Fruit fly (Drosophila melanogaster) whole organism, adult: ENCODE results near the gene CG16790.
A peak's percentile ranks its signal among the peaks of the same experiment; 100 is the strongest.

ENCODE experiments used
- CG11617 ChIP-seq: fragments of 200-800 bp; sonication (Bioruptor generic); optimal IDR thresholded peaks from 2 replicates; lab custom pipeline; 2017; ENCODE audit warnings: mild to moderate bottlenecking, missing biosample characterization, missing genetic modification reagents, missing genetic modification characterization
- CG12768 ChIP-seq: fragments of 200-800 bp; sonication (Bioruptor generic); optimal IDR thresholded peaks from 2 replicates; lab custom pipeline; 2017; ENCODE audit warnings: missing biosample characterization, missing genetic modification characterization, mild to moderate bottlenecking, moderate library complexity, missing genetic modification reagents
- CG14711 ChIP-seq: fragments of 200-800 bp; sonication (Bioruptor generic); optimal IDR thresholded peaks from 2 replicates; lab custom pipeline; 2018; ENCODE audit warnings: missing biosample characterization, mild to moderate bottlenecking, missing genetic modification characterization, moderate library complexity
- CG1620 ChIP-seq: fragments of 200-800 bp; sonication (Bioruptor generic); optimal IDR thresholded peaks from 2 replicates; lab custom pipeline; 2016; ENCODE audit warnings: missing biosample characterization, missing genetic modification characterization
- CG33017 ChIP-seq: fragments of 200-800 bp; sonication (Bioruptor generic); optimal IDR thresholded peaks from 2 replicates; lab custom pipeline; 2018; ENCODE audit warnings: missing biosample characterization, mild to moderate bottlenecking, missing genetic modification characterization, moderate library complexity
- CG5204 ChIP-seq: fragments of 200-800 bp; sonication (Bioruptor generic); optimal IDR thresholded peaks from 2 replicates; lab custom pipeline; 2016; ENCODE audit warnings: missing biosample characterization, missing genetic modification characterization
- CG7045 ChIP-seq: fragments of 200-800 bp; sonication (Bioruptor generic); optimal IDR thresholded peaks from 2 replicates; lab custom pipeline; 2017; ENCODE audit warnings: missing biosample characterization, mild to moderate bottlenecking, missing genetic modification characterization
- CG7101 ChIP-seq: fragments of 200-800 bp; sonication (Bioruptor generic); optimal IDR thresholded peaks from 2 replicates; lab custom pipeline; 2018; ENCODE audit warnings: missing biosample characterization, mild to moderate bottlenecking, missing genetic modification characterization, moderate library complexity
- Clk ChIP-seq: fragments of 200-800 bp; sonication (Bioruptor generic); optimal IDR thresholded peaks from 2 replicates; lab custom pipeline; 2017; ENCODE audit warnings: missing biosample characterization, missing genetic modification characterization
- Crg-1 ChIP-seq: fragments of 200-800 bp; sonication (Bioruptor generic); optimal IDR thresholded peaks from 2 replicates; lab custom pipeline; 2016; ENCODE audit warnings: missing biosample characterization, missing genetic modification characterization
- Hr96 ChIP-seq: fragments of 200-800 bp; sonication (Bioruptor generic); optimal IDR thresholded peaks from 2 replicates; lab custom pipeline; 2016; ENCODE audit warnings: missing biosample characterization, missing genetic modification characterization
- Mnt ChIP-seq: fragments of 200-800 bp; sonication (Bioruptor generic); optimal IDR thresholded peaks from 2 replicates; lab custom pipeline; 2016; ENCODE audit warnings: missing biosample characterization, mild to moderate bottlenecking, missing genetic modification characterization
- bab1 ChIP-seq: fragments of 200-800 bp; sonication (Bioruptor generic); optimal IDR thresholded peaks from 3 replicates; lab custom pipeline; 2019; ENCODE audit warnings: missing biosample characterization, mild to moderate bottlenecking, missing genetic modification characterization, moderate library complexity
- cic ChIP-seq: fragments of 200-800 bp; sonication (Bioruptor generic); optimal IDR thresholded peaks from 2 replicates; lab custom pipeline; 2017; ENCODE audit warnings: missing biosample characterization, mild to moderate bottlenecking, missing genetic modification characterization, moderate library complexity
- cnc ChIP-seq, 2 experiments: fragments of >200 bp; optimal IDR thresholded peaks; 2 replicates each; lab custom pipeline; 2017
- kay ChIP-seq: fragments of 200-800 bp; sonication (Bioruptor generic); peaks from one replicate; lab custom pipeline; 2016; ENCODE audit warnings: missing biosample characterization, missing genetic modification characterization, borderline replicate concordance
- ovo ChIP-seq: fragments of 200-800 bp; sonication (Bioruptor generic); optimal IDR thresholded peaks from 2 replicates; lab custom pipeline; 2016; ENCODE audit warnings: missing biosample characterization, missing genetic modification characterization
- pad ChIP-seq: fragments of 200-800 bp; sonication (Bioruptor generic); optimal IDR thresholded peaks from 3 replicates; lab custom pipeline; 2017; ENCODE audit warnings: missing biosample characterization, missing genetic modification characterization, mild to moderate bottlenecking, moderate library complexity, missing genetic modification reagents
- tj ChIP-seq: fragments of 200-800 bp; sonication (Bioruptor generic); optimal IDR thresholded peaks from 3 replicates; lab custom pipeline; 2017; ENCODE audit warnings: missing biosample characterization, mild to moderate bottlenecking, missing genetic modification characterization, moderate library complexity
- toe ChIP-seq: fragments of 200-800 bp; sonication (Bioruptor generic); optimal IDR thresholded peaks from 2 replicates; lab custom pipeline; 2016; ENCODE audit warnings: missing biosample characterization, missing genetic modification characterization

The CG16790 gene

DNA sequence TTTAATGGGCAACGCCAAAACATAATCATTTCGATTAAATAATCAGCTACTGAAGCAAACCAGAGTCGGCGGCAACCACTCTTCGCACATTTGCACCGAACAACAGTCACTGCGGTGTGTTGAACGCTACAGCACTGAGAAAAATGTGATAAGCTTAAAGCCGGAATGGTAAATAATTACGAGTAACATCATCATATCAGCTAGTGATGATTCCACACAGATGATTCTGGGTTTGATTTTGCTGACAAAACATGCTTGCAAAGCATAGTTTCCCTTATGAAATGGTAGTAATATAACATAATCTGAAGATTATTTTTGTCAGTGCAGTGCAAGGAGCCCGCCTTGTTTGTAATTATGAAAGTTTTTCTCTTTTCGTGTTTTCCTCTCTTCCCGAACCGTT lies 28.1 kb upstream of the CG16790 start:
- TF ChIP-seq Mnt (GFP tag; lab: Kevin White, UChicago) (no peak), pad (GFP tag; lab: Kevin White, UChicago) (no peak), tj (no peak), cnc (optimal IDR thresholded peaks at IDR 0.05; lab: Kevin White, UChicago) (no peak), CG1620 (GFP tag; lab: Kevin White, UChicago) (no peak), CG33017 (tag; lab: Kevin White, UChicago) (no peak), bab1 (GFP tag; lab: Kevin White, UChicago) (no peak), kay (GFP tag; lab: Kevin White, UChicago) (no peak), Hr96 (GFP tag; lab: Kevin White, UChicago) (no peak), ovo (no peak), cic (no peak), CG12768 (GFP tag; lab: Kevin White, UChicago) (no peak)

DNA sequence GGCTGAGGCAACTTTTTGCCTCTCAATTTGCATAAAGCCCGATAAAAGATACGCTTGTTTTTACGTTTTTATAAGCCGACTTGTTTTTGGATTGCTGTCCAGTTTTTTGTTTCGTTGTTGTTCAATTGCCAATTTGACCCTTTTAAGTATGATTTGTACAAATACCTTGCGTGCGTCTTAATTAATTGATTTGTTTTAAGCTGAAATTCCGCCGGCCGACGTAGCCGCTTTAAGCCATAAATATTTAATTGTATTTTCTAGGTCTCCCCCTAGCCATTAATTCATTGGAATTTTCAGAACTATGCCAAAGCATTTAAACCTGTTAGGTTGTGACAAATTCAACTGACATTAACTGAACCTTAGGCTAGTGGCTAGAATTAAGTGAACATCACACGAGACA lies 26.6 kb upstream of the CG16790 start:
- no peak for TF ChIP-seq CG33017 (tag; lab: Kevin White, UChicago)
- no peak for TF ChIP-seq CG7101 (tag; lab: Kevin White, UChicago)
- TF ChIP-seq Clk (GFP tag; lab: Kevin White, UChicago), result no peak
- TF ChIP-seq CG12768 (GFP tag; lab: Kevin White, UChicago), result no peak
- no peak for TF ChIP-seq toe (GFP tag; lab: Kevin White, UChicago)

DNA sequence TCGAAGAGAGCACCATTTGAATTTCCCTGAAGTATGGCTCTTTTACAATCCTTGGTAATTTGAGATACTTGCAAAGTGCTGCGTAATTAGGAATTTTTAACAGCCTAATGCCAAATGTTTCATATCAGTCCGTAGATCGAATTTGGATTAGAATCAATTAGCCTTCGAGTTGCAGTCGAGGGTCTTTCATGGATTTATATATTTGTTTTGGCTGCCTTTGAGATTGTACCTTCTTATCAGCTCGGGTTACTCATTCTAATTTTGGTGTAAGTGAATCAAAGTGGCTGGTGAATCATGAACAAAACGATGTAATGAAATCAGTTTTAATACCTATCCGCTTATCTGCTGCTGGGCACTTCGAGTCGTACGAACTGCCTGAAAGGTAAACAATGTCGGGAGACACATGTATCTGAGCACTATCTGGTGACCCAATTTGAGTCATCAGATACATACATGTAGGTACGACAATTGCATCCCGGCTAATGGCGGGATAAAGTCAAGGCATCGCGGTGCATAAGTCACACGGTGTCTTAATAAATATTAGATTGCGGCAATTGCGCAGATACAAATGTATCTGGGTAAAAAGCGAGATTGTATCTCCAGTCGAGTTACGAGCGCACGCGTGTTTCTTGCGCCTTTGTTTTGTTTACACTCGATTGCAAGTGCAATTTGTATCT lies 25.8 kb upstream of the CG16790 start:
- no peak for TF ChIP-seq CG33017 (tag; lab: Kevin White, UChicago)
- TF ChIP-seq CG7101 (tag; lab: Kevin White, UChicago), result no peak
- TF ChIP-seq toe (GFP tag; lab: Kevin White, UChicago), result no peak
- TF ChIP-seq kay (GFP tag; lab: Kevin White, UChicago), result no peak
- TF ChIP-seq Clk (GFP tag; lab: Kevin White, UChicago), result no peak
- TF ChIP-seq Mnt (GFP tag; lab: Kevin White, UChicago), result no peak
- TF ChIP-seq CG14711 (tag; lab: Kevin White, UChicago), result no peak
- no peak for TF ChIP-seq ovo
- TF ChIP-seq CG11617 (GFP tag; lab: Kevin White, UChicago), result no peak
- no peak for TF ChIP-seq pad (GFP tag; lab: Kevin White, UChicago)
- no peak for TF ChIP-seq Crg-1 (GFP tag; lab: Kevin White, UChicago)

DNA sequence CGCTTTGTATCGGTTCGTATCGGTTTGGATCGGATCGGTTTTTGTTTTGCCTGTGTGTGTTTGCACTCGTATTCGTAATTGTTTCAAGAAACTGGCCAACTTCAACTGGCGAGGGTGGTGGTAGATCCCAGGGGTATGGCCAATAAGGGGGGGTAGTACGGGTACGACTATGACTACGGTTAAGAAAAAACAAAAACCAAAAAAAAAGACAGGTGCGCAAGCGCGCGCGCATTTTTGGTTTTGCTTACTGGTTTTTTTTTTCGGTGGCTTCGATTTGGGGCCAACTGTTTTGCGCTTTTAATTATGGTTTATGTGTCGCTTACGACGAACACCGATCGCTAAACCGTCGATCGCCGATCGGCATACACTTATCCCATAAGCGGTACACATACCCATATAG lies 24.8 kb upstream of the CG16790 start:
- TF ChIP-seq bab1 (GFP tag; lab: Kevin White, UChicago), result no peak
- TF ChIP-seq tj, result peak; percentile 4
- no peak for TF ChIP-seq Hr96 (GFP tag; lab: Kevin White, UChicago)
- TF ChIP-seq CG1620 (GFP tag; lab: Kevin White, UChicago), result no peak

DNA sequence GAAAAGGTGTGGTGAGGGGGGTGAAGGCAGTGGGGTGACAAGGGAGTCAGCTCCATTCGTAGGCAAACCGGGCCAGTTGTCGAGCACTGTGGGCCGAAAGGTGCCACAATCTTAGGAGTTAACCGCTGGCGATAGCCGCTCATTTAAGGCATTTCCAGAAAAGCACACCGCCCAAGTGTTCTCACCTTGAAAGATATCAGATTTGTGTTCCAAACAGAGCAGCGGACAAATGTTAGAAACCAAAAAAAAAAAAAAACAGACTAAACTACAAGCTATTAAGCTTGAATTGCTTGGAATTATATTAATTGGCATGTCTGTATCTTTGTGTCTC lies 24.2 kb upstream of the CG16790 start:
- TF ChIP-seq cic (no peak), Clk (GFP tag; lab: Kevin White, UChicago) (no peak)

DNA sequence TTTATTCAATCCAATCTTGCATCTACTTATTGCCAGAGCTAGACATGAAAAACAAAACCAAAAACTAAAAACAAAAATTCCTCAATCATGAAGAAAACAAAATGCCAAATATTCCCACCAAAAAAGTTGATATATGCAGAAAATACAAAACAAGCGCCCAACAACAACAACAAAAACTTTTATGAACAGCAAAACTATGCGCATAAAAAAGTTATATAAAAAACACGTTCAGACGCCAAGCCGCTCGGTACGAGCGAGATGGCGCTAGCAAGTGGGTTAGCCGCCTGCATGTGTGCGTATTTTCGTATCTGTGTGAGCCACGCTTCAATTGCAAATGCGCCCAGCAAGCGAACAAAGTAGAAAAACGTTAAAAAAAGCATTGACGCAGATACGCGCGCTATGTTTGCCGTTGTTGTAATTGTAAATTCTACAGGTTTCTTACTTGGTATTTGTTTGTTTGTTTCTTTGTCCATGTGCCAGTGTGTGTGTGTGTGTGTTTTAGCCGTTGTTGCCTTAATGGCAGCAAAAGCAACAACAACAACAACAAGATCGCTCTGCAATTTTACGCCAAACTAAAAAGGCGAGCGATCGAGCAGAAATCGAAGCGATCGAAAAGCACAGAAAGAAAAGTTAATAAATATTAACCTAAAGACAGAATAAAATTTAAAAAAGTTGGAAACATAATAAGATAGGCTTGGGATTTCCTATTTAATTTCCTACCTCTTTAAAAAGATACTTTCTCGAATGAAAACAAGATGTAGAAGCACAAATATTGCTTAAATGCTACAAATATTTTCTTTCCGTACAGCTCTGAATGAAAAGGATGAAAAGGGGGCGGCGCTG lies 23.6 kb upstream of the CG16790 start:
- TF ChIP-seq Mnt (GFP tag; lab: Kevin White, UChicago), result peak; percentile 1
- TF ChIP-seq Hr96 (GFP tag; lab: Kevin White, UChicago), result no peak
- peak; percentile 5 for TF ChIP-seq ovo
- no peak for TF ChIP-seq cic
- no peak for TF ChIP-seq CG7101 (tag; lab: Kevin White, UChicago)
- peak; percentile 91 for TF ChIP-seq tj

DNA sequence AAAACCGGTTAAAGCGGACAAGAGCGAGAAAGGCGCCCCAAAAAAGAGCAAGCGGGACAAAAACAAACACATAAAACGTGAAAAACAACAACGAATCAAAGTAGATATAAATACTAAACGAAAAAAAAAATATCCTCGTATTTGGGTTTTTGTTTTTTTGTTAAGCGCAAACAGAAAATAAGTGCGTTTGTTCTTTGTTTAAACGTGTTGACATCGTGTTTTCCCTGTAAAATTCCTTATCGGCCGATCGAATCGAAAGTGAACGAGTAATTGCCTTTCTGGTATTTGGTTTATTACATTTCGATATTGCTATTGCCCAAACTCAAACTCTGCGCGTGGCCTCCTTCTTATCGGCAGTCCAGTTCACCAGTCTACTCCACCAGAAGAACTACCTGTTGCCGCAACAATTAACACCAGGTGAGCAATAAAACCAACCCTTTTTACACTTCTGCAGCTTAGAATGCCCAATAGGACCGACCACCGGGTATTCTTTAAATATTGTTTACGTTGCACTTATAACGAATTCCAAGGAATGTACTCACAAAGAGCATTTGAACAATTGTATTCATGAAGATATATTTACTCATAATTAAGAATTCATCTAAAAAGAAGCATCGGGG lies 21.9 kb upstream of the CG16790 start:
- TF ChIP-seq Clk (GFP tag; lab: Kevin White, UChicago) (no peak), CG7045 (no peak), bab1 (GFP tag; lab: Kevin White, UChicago) (no peak), CG7101 (tag; lab: Kevin White, UChicago) (no peak), CG33017 (tag; lab: Kevin White, UChicago) (no peak), CG5204 (GFP tag; lab: Kevin White, UChicago) (no peak), Hr96 (GFP tag; lab: Kevin White, UChicago) (no peak), cnc (optimal IDR thresholded peaks at IDR 0.05; lab: Kevin White, UChicago) (no peak), toe (GFP tag; lab: Kevin White, UChicago) (no peak), Crg-1 (GFP tag; lab: Kevin White, UChicago) (no peak), CG12768 (GFP tag; lab: Kevin White, UChicago) (no peak), CG11617 (GFP tag; lab: Kevin White, UChicago) (no peak), ovo (no peak), kay (GFP tag; lab: Kevin White, UChicago) (no peak), CG14711 (tag; lab: Kevin White, UChicago) (no peak), CG1620 (GFP tag; lab: Kevin White, UChicago) (no peak), Mnt (GFP tag; lab: Kevin White, UChicago) (no peak)
